Fruit fly (Drosophila melanogaster) whole organism, embryonic: ENCODE results near the gene Pcmt.

Experiments used
- Abd-B ChIP-seq: fragments of 200-800 bp; sonication (Bioruptor generic); optimal IDR thresholded peaks from 2 replicates; lab custom pipeline; 2018; ENCODE audit warnings: missing biosample characterization, mild to moderate bottlenecking, missing genetic modification characterization, moderate library complexity
- Aef1 ChIP-seq: fragments of 200-800 bp; sonication (Bioruptor generic); IDR thresholded peaks from 3 replicates; pipeline ENCODE4 v1.3.6; 2022; ENCODE audit warnings: missing biosample characterization, missing genetic modification characterization
- Atf6 ChIP-seq: fragments of 200-800 bp; sonication (Bioruptor generic); IDR thresholded peaks from 2 replicates; pipeline ENCODE4 v1.3.6; 2022; ENCODE audit warnings: missing biosample characterization, missing genetic modification characterization
- B-H2 ChIP-seq: fragments of 200-800 bp; sonication (Bioruptor generic); optimal IDR thresholded peaks from 2 replicates; lab custom pipeline; 2018; ENCODE audit warnings: missing biosample characterization, mild to moderate bottlenecking, missing genetic modification characterization
- CG11085 ChIP-seq: fragments of 200-800 bp; sonication (Bioruptor generic); IDR thresholded peaks from 2 replicates; pipeline ENCODE4 v1.3.6; 2022; ENCODE audit warnings: missing biosample characterization, missing genetic modification characterization
- CG13894 ChIP-seq: fragments of 200-800 bp; sonication (Bioruptor generic); optimal IDR thresholded peaks from 3 replicates; lab custom pipeline; 2018; ENCODE audit warnings: missing biosample characterization, mild to moderate bottlenecking, missing genetic modification characterization, moderate library complexity
- CG14014 ChIP-seq: fragments of 200-800 bp; sonication (Bioruptor generic); IDR thresholded peaks from 2 replicates; pipeline ENCODE4 v1.3.6; 2022; ENCODE audit warnings: missing biosample characterization, missing genetic modification characterization
- CG15073 ChIP-seq: fragments of 200-800 bp; sonication (Bioruptor generic); optimal IDR thresholded peaks from 2 replicates; lab custom pipeline; 2016; ENCODE audit warnings: missing biosample characterization, missing genetic modification characterization
- CG1603 ChIP-seq: fragments of 200-800 bp; sonication (Bioruptor generic); optimal IDR thresholded peaks from 2 replicates; lab custom pipeline; 2019; ENCODE audit warnings: missing biosample characterization, mild to moderate bottlenecking, missing genetic modification characterization, moderate library complexity
- CG17359 ChIP-seq: fragments of 200-800 bp; sonication (Bioruptor generic); optimal IDR thresholded peaks from 3 replicates; lab custom pipeline; 2018; ENCODE audit warnings: missing biosample characterization, mild to moderate bottlenecking, missing genetic modification characterization, moderate library complexity
- CG17385 ChIP-seq: fragments of 200-800 bp; sonication (Bioruptor generic); optimal IDR thresholded peaks from 3 replicates; lab custom pipeline; 2018; ENCODE audit warnings: missing biosample characterization, mild to moderate bottlenecking, missing genetic modification characterization
- CG30020 ChIP-seq: fragments of 200-800 bp; optimal IDR thresholded peaks from 2 replicates; lab custom pipeline; 2019; ENCODE audit warnings: missing biosample characterization, mild to moderate bottlenecking, missing genetic modification characterization, moderate library complexity
- CG4617 ChIP-seq: fragments of 200-800 bp; sonication (Bioruptor generic); optimal IDR thresholded peaks from 3 replicates; lab custom pipeline; 2016; ENCODE audit warnings: missing biosample characterization, missing genetic modification characterization, borderline replicate concordance
- CG4854 ChIP-seq: fragments of 200-800 bp; sonication (Bioruptor generic); optimal IDR thresholded peaks from 2 replicates; lab custom pipeline; 2016; ENCODE audit warnings: missing biosample characterization, missing genetic modification characterization, inconsistent platforms
- CG5953 ChIP-seq: fragments of 200-800 bp; sonication (Bioruptor generic); IDR thresholded peaks from 2 replicates; pipeline ENCODE4 v1.3.6; 2022; ENCODE audit warnings: missing biosample characterization, missing genetic modification characterization
- CG6813 ChIP-seq: fragments of 200-800 bp; sonication (Bioruptor generic); optimal IDR thresholded peaks from 2 replicates; lab custom pipeline; 2017; ENCODE audit warnings: missing biosample characterization, missing genetic modification characterization, mild to moderate bottlenecking, moderate library complexity, missing genetic modification reagents
- CG7839 ChIP-seq: fragments of 200-800 bp; sonication (Bioruptor generic); optimal IDR thresholded peaks from 3 replicates; lab custom pipeline; 2018; ENCODE audit warnings: missing biosample characterization, mild to moderate bottlenecking, missing genetic modification characterization, moderate library complexity
- CG7963 ChIP-seq: fragments of 200-800 bp; sonication (Bioruptor generic); IDR thresholded peaks from 3 replicates; pipeline ENCODE4 v1.3.6; 2022; ENCODE audit warnings: missing biosample characterization, missing genetic modification characterization; ENCODE audit not compliant: partially characterized antibody
- CG8765 ChIP-seq: fragments of 200-800 bp; sonication (Bioruptor generic); IDR thresholded peaks from 2 replicates; pipeline ENCODE4 v1.3.6; 2022; ENCODE audit warnings: missing biosample characterization, missing genetic modification characterization
- CG9932 ChIP-seq: fragments of 200-800 bp; sonication (Bioruptor generic); IDR thresholded peaks from 2 replicates; pipeline ENCODE4 v1.3.6; 2022; ENCODE audit warnings: missing biosample characterization, missing genetic modification characterization
- CrebB ChIP-seq: fragments of 200-800 bp; sonication (Bioruptor generic); optimal IDR thresholded peaks from 3 replicates; lab custom pipeline; 2018; ENCODE audit warnings: missing biosample characterization, mild to moderate bottlenecking, missing genetic modification characterization
- D19B ChIP-seq: fragments of 200-800 bp; sonication (Bioruptor generic); optimal IDR thresholded peaks from 2 replicates; lab custom pipeline; 2017; ENCODE audit warnings: missing biosample characterization, mild to moderate bottlenecking, missing genetic modification characterization
- Dip3 ChIP-seq: fragments of 200-800 bp; sonication (Bioruptor generic); optimal IDR thresholded peaks from 3 replicates; lab custom pipeline; 2016; ENCODE audit warnings: missing biosample characterization, missing genetic modification characterization
- HmgD ChIP-seq: fragments of 200-800 bp; sonication (Bioruptor generic); optimal IDR thresholded peaks from 3 replicates; lab custom pipeline; 2016; ENCODE audit warnings: missing biosample characterization, missing genetic modification characterization
- Lim3 ChIP-seq: fragments of 200-800 bp; sonication (Bioruptor generic); IDR thresholded peaks from 2 replicates; pipeline ENCODE4 v1.3.6; 2022; ENCODE audit warnings: missing biosample characterization, missing genetic modification characterization
- Max ChIP-seq: fragments of 200-800 bp; sonication (Bioruptor generic); optimal IDR thresholded peaks from 2 replicates; lab custom pipeline; 2016; ENCODE audit warnings: missing biosample characterization, mild to moderate bottlenecking, missing genetic modification characterization
- Med ChIP-seq: fragments of 200-800 bp; sonication (Bioruptor generic); peaks from one replicate; lab custom pipeline; 2016; ENCODE audit warnings: missing biosample characterization, missing genetic modification characterization, mild to moderate bottlenecking, inconsistent platforms, moderate library complexity
- Meics ChIP-seq: fragments of 200-800 bp; sonication (Bioruptor generic); optimal IDR thresholded peaks from 2 replicates; lab custom pipeline; 2017; ENCODE audit warnings: missing biosample characterization, mild to moderate bottlenecking, missing genetic modification characterization
- Nf-YC ChIP-seq: fragments of 200-800 bp; optimal IDR thresholded peaks from 3 replicates; lab custom pipeline; 2019; ENCODE audit warnings: missing biosample characterization, mild to moderate bottlenecking, missing genetic modification characterization, moderate library complexity
- Optix ChIP-seq: fragments of 200-800 bp; sonication (Bioruptor generic); IDR thresholded peaks from 3 replicates; pipeline ENCODE4 v1.3.6; 2022; ENCODE audit warnings: missing biosample characterization, missing genetic modification characterization
- Sox100B ChIP-seq: fragments of 200-800 bp; sonication (Bioruptor generic); optimal IDR thresholded peaks from 3 replicates; lab custom pipeline; 2018; ENCODE audit warnings: missing biosample characterization, mild to moderate bottlenecking, missing genetic modification characterization
- aop ChIP-seq: fragments of 200-800 bp; sonication (Bioruptor generic); IDR thresholded peaks from 2 replicates; pipeline ENCODE4 v1.3.6; 2022; ENCODE audit warnings: missing biosample characterization, missing genetic modification characterization
- bab2 ChIP-seq: fragments of 200-800 bp; sonication (Bioruptor generic); optimal IDR thresholded peaks from 2 replicates; lab custom pipeline; 2016; ENCODE audit warnings: missing biosample characterization, missing genetic modification characterization
- br ChIP-seq: fragments of >200 bp; optimal IDR thresholded peaks from 2 replicates; lab custom pipeline; 2017
- crp ChIP-seq, 2 experiments: fragments of 200-800 bp; sonication (Bioruptor generic); optimal IDR thresholded peaks; 2 replicates in 1 of 2; 3 replicates in 1 of 2; lab custom pipeline; 2017; ENCODE audit warnings: missing biosample characterization in 2 of 2, missing genetic modification characterization in 2 of 2, mild to moderate bottlenecking in 1 of 2, moderate library complexity in 1 of 2
- dm ChIP-seq: fragments of 200-800 bp; sonication (Bioruptor generic); optimal IDR thresholded peaks from 3 replicates; lab custom pipeline; 2016; ENCODE audit warnings: missing biosample characterization, missing genetic modification characterization
- fd96Cb ChIP-seq: fragments of 200-800 bp; sonication (Bioruptor generic); optimal IDR thresholded peaks from 2 replicates; lab custom pipeline; 2018; ENCODE audit warnings: missing biosample characterization, mild to moderate bottlenecking, missing genetic modification characterization, moderate library complexity
- grn ChIP-seq: fragments of 200-800 bp; sonication (Bioruptor generic); optimal IDR thresholded peaks from 3 replicates; lab custom pipeline; 2017; ENCODE audit warnings: missing biosample characterization, missing genetic modification characterization
- hb ChIP-seq: fragments of 200-800 bp; sonication (Bioruptor generic); IDR thresholded peaks from 3 replicates; pipeline ENCODE4 v1.3.6; 2022; ENCODE audit warnings: missing biosample characterization, missing genetic modification characterization; ENCODE audit not compliant: partially characterized antibody
- hth ChIP-seq: fragments of >200 bp; optimal IDR thresholded peaks from 2 replicates; lab custom pipeline; 2017; ENCODE audit warnings: inconsistent platforms
- kni ChIP-seq: fragments of 200-800 bp; sonication (Bioruptor generic); optimal IDR thresholded peaks from 3 replicates; lab custom pipeline; 2017; ENCODE audit warnings: mild to moderate bottlenecking, missing biosample characterization, missing genetic modification reagents, missing genetic modification characterization
- lmd ChIP-seq: fragments of 200-800 bp; sonication (Bioruptor generic); IDR thresholded peaks from 2 replicates; pipeline ENCODE4 v1.3.6; 2022; ENCODE audit warnings: missing biosample characterization, missing genetic modification characterization
- phol ChIP-seq: fragments of 200-800 bp; sonication (Bioruptor generic); optimal IDR thresholded peaks from 3 replicates; lab custom pipeline; 2018; ENCODE audit warnings: missing biosample characterization, mild to moderate bottlenecking, missing genetic modification characterization, moderate library complexity
- sc ChIP-seq, 3 experiments: fragments of >200 bp in 2 of 3; fragments of 200-800 bp in 1 of 3; sonication (Bioruptor generic) in 1 of 3; optimal IDR thresholded peaks; 2 replicates in 2 of 3; 3 replicates in 1 of 3; lab custom pipeline; 2017; ENCODE audit warnings: mild to moderate bottlenecking in 1 of 3, missing biosample characterization in 1 of 3, missing genetic modification characterization in 1 of 3, missing genetic modification reagents in 1 of 3
- sens ChIP-seq: fragments of 200-800 bp; sonication (Bioruptor generic); peaks from one replicate; lab custom pipeline; 2016; ENCODE audit warnings: missing biosample characterization, missing genetic modification characterization
- seq ChIP-seq: fragments of 200-800 bp; sonication (Bioruptor generic); IDR thresholded peaks from 2 replicates; pipeline ENCODE4 v1.3.6; 2022; ENCODE audit warnings: missing biosample characterization, missing genetic modification characterization
- stwl ChIP-seq: fragments of 200-800 bp; sonication (Bioruptor generic); optimal IDR thresholded peaks from 3 replicates; lab custom pipeline; 2018; ENCODE audit warnings: missing biosample characterization, mild to moderate bottlenecking, missing genetic modification characterization, moderate library complexity
- tio ChIP-seq: fragments of 200-800 bp; sonication (Bioruptor generic); optimal IDR thresholded peaks from 2 replicates; lab custom pipeline; 2017; ENCODE audit warnings: missing biosample characterization, missing genetic modification characterization, inconsistent platforms
- trh ChIP-seq: fragments of 200-800 bp; sonication (Bioruptor generic); optimal IDR thresholded peaks from 2 replicates; lab custom pipeline; 2016; ENCODE audit warnings: missing biosample characterization, missing genetic modification characterization
- vvl ChIP-seq: fragments of 200-800 bp; sonication (Bioruptor generic); IDR thresholded peaks from 2 replicates; pipeline ENCODE4 v1.3.6; 2022; ENCODE audit warnings: missing biosample characterization, missing genetic modification characterization

The Pcmt gene

dm6 chr3R:5599521-5600360 lies 45.6 kb upstream of the Pcmt start (continued):
- TF ChIP-seq D19B (GFP tag; lab: Kevin White, UChicago) = no peak
- no peak for TF ChIP-seq grn (GFP tag; lab: Kevin White, UChicago)
- no peak for TF ChIP-seq Meics (GFP tag; lab: Kevin White, UChicago)
- TF ChIP-seq CG14014 = no peak
- TF ChIP-seq Dip3 (GFP tag; lab: Kevin White, UChicago) = no peak
- no peak for TF ChIP-seq aop (GFP tag; lab: Robert Waterston, UW)
- TF ChIP-seq Med (GFP tag; lab: Kevin White, UChicago) = peak; percentile 70
- no peak for TF ChIP-seq sc (optimal IDR thresholded peaks at IDR 0.05; lab: Kevin White, UChicago)
- TF ChIP-seq sc (GFP tag; optimal IDR thresholded peaks at IDR 0.05; lab: Kevin White, UChicago) = no peak
- peak; percentile 13 for TF ChIP-seq CG30020
- no peak for TF ChIP-seq CG4617 (GFP tag; lab: Kevin White, UChicago)
- TF ChIP-seq crp (GFP tag; optimal IDR thresholded peaks at IDR 0.05; lab: Kevin White, UChicago) = no peak
- no peak for TF ChIP-seq Abd-B (GFP tag; lab: Kevin White, UChicago)
- no peak for TF ChIP-seq CG6813 (GFP tag; lab: Kevin White, UChicago)
- TF ChIP-seq dm (GFP tag; lab: Kevin White, UChicago) = peak; percentile 98
- TF ChIP-seq CG13894 = no peak
- peak; percentile 9 for TF ChIP-seq CG17359
- no peak for TF ChIP-seq Optix (GFP tag; lab: Robert Waterston, UW)
- TF ChIP-seq trh (GFP tag; lab: Kevin White, UChicago) = no peak
- no peak for TF ChIP-seq lmd (GFP tag; lab: Robert Waterston, UW)
- no peak for TF ChIP-seq CG8765 (GFP tag; lab: Robert Waterston, UW)
- TF ChIP-seq sens (GFP tag; lab: Kevin White, UChicago) = peak; percentile 35
- no peak for TF ChIP-seq Atf6 (GFP tag; lab: Robert Waterston, UW)
- TF ChIP-seq CG5953 (GFP tag; lab: Robert Waterston, UW) = no peak
- TF ChIP-seq B-H2 (GFP tag; lab: Kevin White, UChicago) = no peak
- peak; percentile 22 for TF ChIP-seq phol (tag; lab: Kevin White, UChicago)
- TF ChIP-seq seq (GFP tag; lab: Robert Waterston, UW) = no peak
- no peak for TF ChIP-seq bab2 (GFP tag; lab: Kevin White, UChicago)
- no peak for TF ChIP-seq br
- TF ChIP-seq HmgD (GFP tag; lab: Kevin White, UChicago) = no peak
- TF ChIP-seq fd96Cb (tag; lab: Kevin White, UChicago) = no peak
- TF ChIP-seq CG4854 (GFP tag; lab: Kevin White, UChicago) = no peak
- no peak for TF ChIP-seq CG7839
- TF ChIP-seq CG17385 (GFP tag; lab: Kevin White, UChicago) = no peak
- peak; percentile 61 for TF ChIP-seq Max (GFP tag; lab: Kevin White, UChicago)
- TF ChIP-seq hth (lab: Kevin White, UChicago) = no peak
- no peak for TF ChIP-seq Sox100B (GFP tag; lab: Kevin White, UChicago)
- no peak for TF ChIP-seq CG15073 (GFP tag; lab: Kevin White, UChicago)
- no peak for TF ChIP-seq Aef1 (GFP tag; lab: Robert Waterston, UW)
- no peak for TF ChIP-seq CrebB
- peak; percentile 22 for TF ChIP-seq CG1603 (tag; lab: Kevin White, UChicago)
- no peak for TF ChIP-seq tio
- no peak for TF ChIP-seq CG11085 (GFP tag; lab: Robert Waterston, UW)
- no peak for TF ChIP-seq Nf-YC (tag; lab: Kevin White, UChicago)
- no peak for TF ChIP-seq Lim3
- TF ChIP-seq vvl = no peak
- TF ChIP-seq stwl (tag; lab: Kevin White, UChicago) = peak; percentile 21
- TF ChIP-seq kni (GFP tag; lab: Kevin White, UChicago) = no peak
- no peak for TF ChIP-seq CG7963 (GFP tag; lab: Robert Waterston, UW)
- TF ChIP-seq CG9932 (GFP tag; lab: Robert Waterston, UW) = no peak
- TF ChIP-seq hb (GFP tag; lab: Robert Waterston, UW) = no peak
